Fruit fly (Drosophila melanogaster) whole organism, prepupa: Measurements from ENCODE around the gene Grasp65.
A peak's percentile ranks its signal among the peaks of the same experiment; 100 is the strongest.

Source experiments
- Blimp-1 ChIP-seq: fragments of 200-800 bp; sonication (Bioruptor generic); optimal IDR thresholded peaks from 3 replicates; lab custom pipeline; 2017; ENCODE audit warnings: missing biosample characterization, missing genetic modification characterization, mild to moderate bottlenecking, moderate library complexity, missing genetic modification reagents
- CG10631 ChIP-seq: fragments of 200-800 bp; sonication (Bioruptor generic); optimal IDR thresholded peaks from 2 replicates; lab custom pipeline; 2016; ENCODE audit warnings: missing biosample characterization, missing genetic modification characterization
- CG10669 ChIP-seq: fragments of 200-800 bp; sonication (Bioruptor generic); optimal IDR thresholded peaks from 3 replicates; lab custom pipeline; 2018; ENCODE audit warnings: missing biosample characterization, mild to moderate bottlenecking, missing genetic modification characterization, moderate library complexity
- CG11294 ChIP-seq: fragments of 200-800 bp; sonication (Bioruptor generic); IDR thresholded peaks from 2 replicates; pipeline ENCODE4 v1.3.6; 2022; ENCODE audit warnings: missing biosample characterization, missing genetic modification characterization
- CG11762 ChIP-seq: fragments of 200-800 bp; sonication (Bioruptor generic); optimal IDR thresholded peaks from 3 replicates; lab custom pipeline; 2016; ENCODE audit warnings: missing biosample characterization, missing genetic modification characterization; ENCODE audit not compliant: insufficient read depth
- CG15336 ChIP-seq: fragments of 200-800 bp; sonication (Bioruptor generic); IDR thresholded peaks from 2 replicates; pipeline ENCODE4 v1.3.6; 2022; ENCODE audit warnings: missing biosample characterization, missing genetic modification characterization
- CG1621 ChIP-seq: fragments of 200-800 bp; sonication (Bioruptor generic); optimal IDR thresholded peaks from 3 replicates; lab custom pipeline; 2018; ENCODE audit warnings: missing biosample characterization, mild to moderate bottlenecking, missing genetic modification characterization
- CG3032 ChIP-seq: fragments of 200-800 bp; optimal IDR thresholded peaks from 2 replicates; lab custom pipeline; 2019; ENCODE audit warnings: missing biosample characterization, mild to moderate bottlenecking, missing genetic modification characterization, moderate library complexity
- CG3919 ChIP-seq: fragments of 200-800 bp; sonication (Bioruptor generic); optimal IDR thresholded peaks from 3 replicates; lab custom pipeline; 2016; ENCODE audit warnings: missing biosample characterization, missing genetic modification characterization
- CG4318 ChIP-seq: fragments of 200-800 bp; sonication (Bioruptor generic); optimal IDR thresholded peaks from 3 replicates; lab custom pipeline; 2017; ENCODE audit warnings: missing biosample characterization, mild to moderate bottlenecking, missing genetic modification characterization
- CG6276 ChIP-seq: fragments of 200-800 bp; sonication (Bioruptor generic); optimal IDR thresholded peaks from 2 replicates; lab custom pipeline; 2017; ENCODE audit warnings: missing biosample characterization, mild to moderate bottlenecking, missing genetic modification characterization
- CG6854 ChIP-seq: fragments of 200-800 bp; sonication (Bioruptor generic); optimal IDR thresholded peaks from 2 replicates; lab custom pipeline; 2017; ENCODE audit warnings: missing biosample characterization, mild to moderate bottlenecking, missing genetic modification characterization
- CG7368 ChIP-seq: fragments of 200-800 bp; sonication (Bioruptor generic); optimal IDR thresholded peaks from 3 replicates; lab custom pipeline; 2016; ENCODE audit warnings: missing biosample characterization, missing genetic modification characterization
- CG8119 ChIP-seq: fragments of 200-800 bp; sonication (Bioruptor generic); IDR thresholded peaks from 3 replicates; pipeline ENCODE4 v1.3.6; 2022; ENCODE audit warnings: missing biosample characterization, missing genetic modification characterization
- CG8319 ChIP-seq: fragments of 200-800 bp; sonication (Bioruptor generic); optimal IDR thresholded peaks from 3 replicates; lab custom pipeline; 2016; ENCODE audit warnings: missing biosample characterization, missing genetic modification characterization
- CG8632 ChIP-seq: fragments of 200-800 bp; sonication (Bioruptor generic); optimal IDR thresholded peaks from 3 replicates; lab custom pipeline; 2016; ENCODE audit warnings: missing biosample characterization, missing genetic modification characterization
- CG9139 ChIP-seq: fragments of 200-800 bp; sonication (Bioruptor generic); optimal IDR thresholded peaks from 3 replicates; lab custom pipeline; 2017; ENCODE audit warnings: missing biosample characterization, mild to moderate bottlenecking, missing genetic modification characterization
- Eip75B ChIP-seq: fragments of 200-800 bp; sonication (Bioruptor generic); optimal IDR thresholded peaks from 3 replicates; lab custom pipeline; 2016; ENCODE audit warnings: missing biosample characterization, missing genetic modification characterization
- Eip78C ChIP-seq: fragments of 200-800 bp; sonication (Bioruptor generic); peaks from one replicate; lab custom pipeline; 2016; ENCODE audit warnings: missing biosample characterization, missing genetic modification characterization
- Ets21C ChIP-seq: fragments of 200-800 bp; sonication (Bioruptor generic); optimal IDR thresholded peaks from 3 replicates; lab custom pipeline; 2016; ENCODE audit warnings: missing biosample characterization, missing genetic modification characterization
- Ets96B ChIP-seq: fragments of 200-800 bp; optimal IDR thresholded peaks from 2 replicates; lab custom pipeline; 2019; ENCODE audit warnings: missing biosample characterization, mild to moderate bottlenecking, missing genetic modification characterization, moderate library complexity
- Hr39 ChIP-seq: fragments of 200-800 bp; sonication (Bioruptor generic); optimal IDR thresholded peaks from 2 replicates; lab custom pipeline; 2016; ENCODE audit warnings: missing biosample characterization, missing genetic modification characterization
- Hr4 ChIP-seq: fragments of 200-800 bp; sonication (Bioruptor generic); optimal IDR thresholded peaks from 3 replicates; lab custom pipeline; 2016; ENCODE audit warnings: missing biosample characterization, missing genetic modification characterization
- Lpt ChIP-seq: fragments of 200-800 bp; sonication (Bioruptor generic); optimal IDR thresholded peaks from 3 replicates; lab custom pipeline; 2016; ENCODE audit warnings: missing biosample characterization, missing genetic modification characterization
- Met ChIP-seq: fragments of 200-800 bp; sonication (Bioruptor generic); optimal IDR thresholded peaks from 3 replicates; lab custom pipeline; 2016; ENCODE audit warnings: missing biosample characterization, missing genetic modification characterization
- Smox ChIP-seq: fragments of 200-800 bp; sonication (Bioruptor generic); optimal IDR thresholded peaks from 3 replicates; lab custom pipeline; 2016; ENCODE audit warnings: missing biosample characterization, missing genetic modification characterization
- Sox102F ChIP-seq: fragments of 200-800 bp; sonication (Bioruptor generic); optimal IDR thresholded peaks from 2 replicates; lab custom pipeline; 2016; ENCODE audit warnings: missing biosample characterization, mild to moderate bottlenecking, missing genetic modification characterization
- Sox15 ChIP-seq: fragments of 200-800 bp; sonication (Bioruptor generic); optimal IDR thresholded peaks from 3 replicates; lab custom pipeline; 2016; ENCODE audit warnings: missing biosample characterization, missing genetic modification characterization
- achi ChIP-seq: fragments of 200-800 bp; sonication (Bioruptor generic); optimal IDR thresholded peaks from 3 replicates; lab custom pipeline; 2016; ENCODE audit warnings: missing biosample characterization, missing genetic modification characterization
- acj6 ChIP-seq: fragments of 200-800 bp; sonication (Bioruptor generic); optimal IDR thresholded peaks from 3 replicates; lab custom pipeline; 2016; ENCODE audit warnings: missing biosample characterization, missing genetic modification characterization
- dac ChIP-seq: fragments of 200-800 bp; sonication (Bioruptor generic); optimal IDR thresholded peaks from 2 replicates; lab custom pipeline; 2017; ENCODE audit warnings: missing biosample characterization, mild to moderate bottlenecking, missing genetic modification characterization
- dsx ChIP-seq: fragments of 200-800 bp; optimal IDR thresholded peaks from 3 replicates; lab custom pipeline; 2019; ENCODE audit warnings: missing biosample characterization, mild to moderate bottlenecking, missing genetic modification characterization, moderate library complexity; ENCODE audit not compliant: poor library complexity, severe bottlenecking
- fkh ChIP-seq: fragments of 200-800 bp; sonication (Bioruptor generic); optimal IDR thresholded peaks from 3 replicates; lab custom pipeline; 2017; ENCODE audit warnings: missing biosample characterization, mild to moderate bottlenecking, missing genetic modification characterization, moderate library complexity
- lz ChIP-seq: fragments of 200-800 bp; sonication (Bioruptor generic); optimal IDR thresholded peaks from 3 replicates; lab custom pipeline; 2016; ENCODE audit warnings: missing biosample characterization, missing genetic modification characterization
- pdm3 ChIP-seq: fragments of 200-800 bp; sonication (Bioruptor generic); optimal IDR thresholded peaks from 3 replicates; lab custom pipeline; 2016; ENCODE audit warnings: missing biosample characterization, missing genetic modification characterization
- spab ChIP-seq: fragments of 200-800 bp; sonication (Bioruptor generic); optimal IDR thresholded peaks from 2 replicates; lab custom pipeline; 2017; ENCODE audit warnings: missing biosample characterization, mild to moderate bottlenecking, missing genetic modification characterization, missing genetic modification reagents
- ss ChIP-seq, 2 experiments: fragments of 200-800 bp; sonication (Bioruptor generic); optimal IDR thresholded peaks; 2 replicates in 1 of 2; 3 replicates in 1 of 2; lab custom pipeline; 2017 to 2018; ENCODE audit warnings: mild to moderate bottlenecking in 2 of 2, missing biosample characterization in 2 of 2, missing genetic modification characterization in 2 of 2, moderate library complexity in 1 of 2
- svp ChIP-seq: fragments of 200-800 bp; sonication (Bioruptor generic); peaks from one replicate; lab custom pipeline; 2016; ENCODE audit warnings: missing biosample characterization, missing genetic modification characterization
- vri ChIP-seq: fragments of 200-800 bp; sonication (Bioruptor generic); optimal IDR thresholded peaks from 3 replicates; lab custom pipeline; 2016; ENCODE audit warnings: missing biosample characterization, mild to moderate bottlenecking, missing genetic modification characterization

Gene Grasp65

dm6 chr3L:19940349-19940748, 15.6 kb downstream of the Grasp65 start:
- TF ChIP-seq CG15336 (GFP tag; lab: Robert Waterston, UW), result no peak
- TF ChIP-seq CG7368 (GFP tag; lab: Kevin White, UChicago), result no peak
- TF ChIP-seq Hr4 (GFP tag; lab: Kevin White, UChicago), result no peak
- no peak for TF ChIP-seq CG8119 (GFP tag; lab: Robert Waterston, UW)
- no peak for TF ChIP-seq Lpt (GFP tag; lab: Kevin White, UChicago)
- TF ChIP-seq Ets21C (GFP tag; lab: Kevin White, UChicago), result no peak
- TF ChIP-seq vri (GFP tag; lab: Kevin White, UChicago), result no peak
- TF ChIP-seq CG8319 (GFP tag; lab: Kevin White, UChicago), result no peak
- TF ChIP-seq, all 60 proteins: peak for 0

dm6 chr3L:19941162-19941561, 16.4 kb downstream of the Grasp65 start:
- no peak for TF ChIP-seq Ets96B (tag; lab: Kevin White, UChicago)
- no peak for TF ChIP-seq Met
- TF ChIP-seq dac, result no peak
- no peak for TF ChIP-seq CG1621 (tag; lab: Kevin White, UChicago)
- no peak for TF ChIP-seq Smox (GFP tag; lab: Kevin White, UChicago)
- TF ChIP-seq Eip75B (GFP tag; lab: Kevin White, UChicago), result no peak
- no peak for TF ChIP-seq CG6276 (GFP tag; lab: Kevin White, UChicago)
- TF ChIP-seq CG8632, result no peak
- TF ChIP-seq CG11762 (GFP tag; lab: Kevin White, UChicago), result no peak
- no peak for TF ChIP-seq lz (GFP tag; lab: Kevin White, UChicago)
- TF ChIP-seq CG10631 (GFP tag; lab: Kevin White, UChicago), result no peak
- TF ChIP-seq Sox102F (GFP tag; lab: Kevin White, UChicago), result no peak
- no peak for TF ChIP-seq CG3919 (GFP tag; lab: Kevin White, UChicago)
- no peak for TF ChIP-seq CG9139
- no peak for TF ChIP-seq Eip78C (GFP tag; lab: Kevin White, UChicago)
- TF ChIP-seq Hr39 (GFP tag; lab: Kevin White, UChicago), result no peak

dm6 chr3L:19945469-19945868, 20.7 kb downstream of the Grasp65 start:
- TF ChIP-seq svp (GFP tag; lab: Kevin White, UChicago) (peak; percentile 64), Ets21C (GFP tag; lab: Kevin White, UChicago) (no peak), vri (GFP tag; lab: Kevin White, UChicago) (peak; percentile 39), acj6 (no peak), dac (no peak)

dm6 chr3L:19951035-19951434, 26.3 kb downstream of the Grasp65 start, which contains the start of gene CG32219:
TSS of gene CG32219 (minus strand) at chr3L:19951135.
- TF ChIP-seq dsx (GFP tag; lab: Kevin White, UChicago) (no peak), CG9139 (no peak), Blimp-1 (GFP tag; lab: Kevin White, UChicago) (no peak), CG4318 (GFP tag; lab: Kevin White, UChicago) (no peak), CG3919 (GFP tag; lab: Kevin White, UChicago) (no peak), Sox102F (GFP tag; lab: Kevin White, UChicago) (no peak), Hr4 (GFP tag; lab: Kevin White, UChicago) (no peak)

- TF ChIP-seq Ets96B (tag; lab: Kevin White, UChicago), result no peak
- TF ChIP-seq achi (GFP tag; lab: Kevin White, UChicago), result no peak
- TF ChIP-seq spab (GFP tag; lab: Kevin White, UChicago), result no peak
- no peak for TF ChIP-seq Smox (GFP tag; lab: Kevin White, UChicago)
- no peak for TF ChIP-seq CG3032
- TF ChIP-seq CG10669, result no peak
- TF ChIP-seq CG11294 (GFP tag; lab: Robert Waterston, UW), result no peak
- TF ChIP-seq CG7368 (GFP tag; lab: Kevin White, UChicago), result no peak
- TF ChIP-seq pdm3 (GFP tag; lab: Kevin White, UChicago), result no peak
- no peak for TF ChIP-seq CG6854 (GFP tag; lab: Kevin White, UChicago)
- TF ChIP-seq ss (GFP tag; optimal IDR thresholded peaks at IDR 0.05; lab: Kevin White, UChicago), result no peak
- TF ChIP-seq Eip75B (GFP tag; lab: Kevin White, UChicago), result no peak
- TF ChIP-seq fkh (GFP tag; lab: Kevin White, UChicago), result no peak
- TF ChIP-seq Sox15, result no peak
- no peak for TF ChIP-seq CG4318 (GFP tag; lab: Kevin White, UChicago)
- TF ChIP-seq CG15336 (GFP tag; lab: Robert Waterston, UW), result no peak
- no peak for TF ChIP-seq CG8632
These were observed 27.1 kb downstream of the Grasp65 start, which contains the start of gene CG34258 for dm6 chr3L:19951868-19952267. TSS of gene CG34258 (minus strand) at chr3L:19951968.
